Worm (Caenorhabditis elegans): ENCODE measurements around the gene nhx-4.

- no peak for TF ChIP-seq unc-62 (GFP tag; optimal IDR thresholded peaks at IDR 0.05)
- TF ChIP-seq nhr-20 (tag; optimal IDR thresholded peaks at IDR 0.05): no peak
- no peak for TF ChIP-seq nhr-12 (tag; optimal IDR thresholded peaks at IDR 0.05)
- no peak for TF ChIP-seq nhr-28 (tag; optimal IDR thresholded peaks at IDR 0.05)
- no peak for TF ChIP-seq lin-13 (GFP tag; optimal IDR thresholded peaks at IDR 0.05)
- TF ChIP-seq ceh-82 (tag; optimal IDR thresholded peaks at IDR 0.05): no peak
- TF ChIP-seq pqm-1 (tag; optimal IDR thresholded peaks at IDR 0.05): no peak
- no peak for TF ChIP-seq tlp-1 (tag; optimal IDR thresholded peaks at IDR 0.05)
- no peak for TF ChIP-seq zag-1 (tag; optimal IDR thresholded peaks at IDR 0.05)
- TF ChIP-seq efl-1 (optimal IDR thresholded peaks at IDR 0.05): no peak
- no peak for TF ChIP-seq efl-1 (GFP tag; optimal IDR thresholded peaks at IDR 0.05 in 1 of 2)
Observed at ce11 chrX:6885227-6885853, 28.7 kb upstream of the nhx-4 start, which contains the start of gene F41C6.7.

Data from whole organism, L1 larva.